Worm (Caenorhabditis elegans): ENCODE data around the gene cyk-1.

The cyk-1 gene

DNA sequence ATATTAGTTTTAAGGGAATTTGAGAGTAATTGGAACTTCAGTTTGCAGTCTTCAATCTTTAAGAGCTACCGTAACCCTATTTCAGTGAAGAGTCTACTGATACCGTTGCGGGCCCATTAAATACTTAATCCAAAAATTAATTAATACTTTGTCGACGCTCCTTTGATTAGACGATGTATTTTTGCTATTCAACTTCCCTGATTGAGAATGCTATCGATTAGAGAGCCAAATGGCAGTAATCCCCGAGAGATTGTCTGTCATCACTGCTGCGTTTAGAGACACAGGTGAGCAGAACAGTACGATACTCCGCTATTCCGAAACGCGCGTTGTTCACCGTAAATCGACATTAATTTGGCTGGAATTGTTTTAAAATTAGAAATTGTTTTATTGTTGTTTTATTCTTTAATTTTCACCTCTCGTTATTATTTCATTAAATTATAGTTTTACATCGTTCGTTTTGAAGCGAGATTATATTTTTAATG is 7.8 kb downstream of the cyk-1 start, which contains the start of gene rfl-1 (continued):
- TF ChIP-seq aptf-2 (GFP tag; conservative IDR thresholded peaks at IDR 0.05) = no peak
- TF ChIP-seq nfyb-1 (GFP tag; IDR thresholded peaks at IDR 0.05) = no peak
- TF ChIP-seq cebp-1 (GFP tag; IDR thresholded peaks at IDR 0.05) = no peak
- no peak for TF ChIP-seq cebp-1 (tag; optimal IDR thresholded peaks at IDR 0.05)
- no peak for TF ChIP-seq mxl-1 (tag; optimal IDR thresholded peaks at IDR 0.05)
- TF ChIP-seq lsl-1 (GFP tag; optimal IDR thresholded peaks at IDR 0.05) = peak; percentile 12

- TF ChIP-seq B0261.1 (tag; optimal IDR thresholded peaks at IDR 0.05) (no peak), efl-1 (GFP tag; optimal IDR thresholded peaks at IDR 0.05) (no peak), K12H6.12 (tag; optimal IDR thresholded peaks at IDR 0.05) (no peak), chd-7 (tag; optimal IDR thresholded peaks at IDR 0.05) (no peak), nhr-120 (GFP tag; IDR thresholded peaks at IDR 0.05) (no peak), snpc-1.3 (tag; optimal IDR thresholded peaks at IDR 0.05; ENCODE audit: insufficient read depth) (no peak), fkh-3 (tag; optimal IDR thresholded peaks at IDR 0.05) (no peak), tlf-1 (GFP tag; optimal IDR thresholded peaks at IDR 0.05) (no peak), tbp1 (GFP tag; optimal IDR thresholded peaks at IDR 0.05) (no peak)
Measured at ce11 chrIII:7020500-7020899, 8.5 kb downstream of the cyk-1 start, which contains the start of gene col-8. Gene col-8, minus strand, starts transcription at chrIII:7020600.

- TF ChIP-seq egrh-3 (GFP tag; IDR thresholded peaks at IDR 0.05) = peak; percentile 90
- TF ChIP-seq lin-35 (GFP tag; optimal IDR thresholded peaks at IDR 0.05) = no peak
- 0 out of 2 replicates have a peak, but pooled peaks have one; percentile 33 for TF ChIP-seq ztf-25 (GFP tag; IDR thresholded peaks at IDR 0.05)
- TF ChIP-seq xnd-1 (tag; optimal IDR thresholded peaks at IDR 0.05) = no peak
- no peak for TF ChIP-seq repo-1 (tag; optimal IDR thresholded peaks at IDR 0.05)
- no peak for TF ChIP-seq bed-1 (GFP tag; IDR thresholded peaks at IDR 0.05)
- no peak for TF ChIP-seq hrde-1 (tag; optimal IDR thresholded peaks at IDR 0.05; ENCODE audit: borderline replicate concordance)
- TF ChIP-seq B0035.1 (tag; optimal IDR thresholded peaks at IDR 0.05) = no peak
- no peak for TF ChIP-seq unc-130 (GFP tag; optimal IDR thresholded peaks at IDR 0.05)
- no peak for TF ChIP-seq hlh-12 (tag; optimal IDR thresholded peaks at IDR 0.05)
- peak; percentile 92 for TF ChIP-seq zfh-2 (GFP tag; conservative IDR thresholded peaks at IDR 0.05)
- no peak for TF ChIP-seq lin-26 (GFP tag; IDR thresholded peaks at IDR 0.05)
- TF ChIP-seq attf-3 (GFP tag; conservative IDR thresholded peaks at IDR 0.05) = no peak
- TF ChIP-seq nhr-120 (GFP tag; IDR thresholded peaks at IDR 0.05) = no peak
- TF ChIP-seq Y56A3A.18 (GFP tag; IDR thresholded peaks at IDR 0.05) = no peak
- TF ChIP-seq F55B11.4 (tag; optimal IDR thresholded peaks at IDR 0.05; ENCODE audit: borderline replicate concordance, insufficient read depth) = no peak
- TF ChIP-seq ztf-3 (GFP tag; optimal IDR thresholded peaks at IDR 0.05) = no peak
- TF ChIP-seq F49E8.2 (tag; optimal IDR thresholded peaks at IDR 0.05; ENCODE audit: insufficient read depth) = no peak
Measured at ce11 chrIII:7019724-7020123, 9.3 kb downstream of the cyk-1 start.

DNA sequence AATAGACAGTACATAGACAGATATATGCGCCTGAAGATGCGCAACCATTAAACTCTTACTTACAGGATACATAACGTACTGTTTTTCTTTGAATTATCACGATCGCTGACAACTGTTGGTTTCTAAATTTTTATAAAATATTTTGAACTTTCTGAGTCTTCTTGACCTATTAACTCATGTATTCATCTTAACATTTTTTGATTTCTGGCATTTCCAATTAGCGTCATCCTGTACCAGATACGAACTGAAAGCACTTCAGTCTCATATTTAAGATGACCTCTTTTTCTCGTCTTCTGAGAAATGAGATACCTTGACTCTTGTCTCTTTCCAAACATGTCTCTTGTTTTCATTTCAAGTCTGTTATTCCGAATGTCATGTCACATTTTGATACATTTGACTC is 15.2 kb downstream of the cyk-1 start:
- TF ChIP-seq pbrm-1 (GFP tag; IDR thresholded peaks at IDR 0.05) (no peak), ztf-22 (GFP tag; optimal IDR thresholded peaks at IDR 0.05) (no peak), sdz-38 (tag; optimal IDR thresholded peaks at IDR 0.05) (no peak), hmg-20 (GFP tag; IDR thresholded peaks at IDR 0.05) (no peak), F57A8.1 (GFP tag; optimal IDR thresholded peaks at IDR 0.05) (no peak), ama-1 (optimal IDR thresholded peaks at IDR 0.05) (no peak), ama-1 (GFP tag; optimal IDR thresholded peaks at IDR 0.05) (no peak), B0035.1 (tag; optimal IDR thresholded peaks at IDR 0.05) (no peak), F55B11.4 (tag; optimal IDR thresholded peaks at IDR 0.05; ENCODE audit: borderline replicate concordance, insufficient read depth) (no peak), mes-4 (tag; optimal IDR thresholded peaks at IDR 0.05) (no peak)

All from whole organism, young adult.